Worm (Caenorhabditis elegans) whole organism, L3 larva: Measurements from ENCODE around the gene F20H11.1.
A peak's percentile ranks its signal among the peaks of the same experiment; 100 is the strongest.

Source experiments
- R02D3.7 ChIP-seq: fragments of 150-350 bp; optimal IDR thresholded peaks from 2 replicates; lab custom pipeline; 2014; ENCODE audit warnings: missing biosample characterization, missing genetic modification characterization
- ZK546.5 ChIP-seq: sonication (generic microtip); optimal IDR thresholded peaks from 2 replicates; lab custom pipeline; 2017; ENCODE audit warnings: missing biosample characterization, missing genetic modification characterization
- aly-2 ChIP-seq: fragments of 150-350 bp; optimal IDR thresholded peaks from 2 replicates; lab custom pipeline; 2014; ENCODE audit warnings: missing biosample characterization, missing genetic modification characterization
- ama-1 ChIP-seq: fragments of 150-350 bp; optimal IDR thresholded peaks from 2 replicates; lab custom pipeline; 2018
- ceh-16 ChIP-seq: sonication (generic microtip); optimal IDR thresholded peaks from 2 replicates; lab custom pipeline; 2017; ENCODE audit warnings: missing biosample characterization, missing genetic modification characterization
- ceh-28 ChIP-seq: fragments of 150-350 bp; optimal IDR thresholded peaks from 2 replicates; lab custom pipeline; 2014; ENCODE audit warnings: missing biosample characterization, missing genetic modification reagents, missing genetic modification characterization
- ceh-82 ChIP-seq: fragments of 150-350 bp; optimal IDR thresholded peaks from 2 replicates; lab custom pipeline; 2014; ENCODE audit warnings: missing biosample characterization, missing genetic modification characterization
- ceh-9 ChIP-seq: sonication (generic microtip); optimal IDR thresholded peaks from 2 replicates; lab custom pipeline; 2018; ENCODE audit warnings: missing biosample characterization, missing genetic modification characterization
- daf-12 ChIP-seq: fragments of 150-350 bp; optimal IDR thresholded peaks from 2 replicates; lab custom pipeline; 2014; ENCODE audit warnings: missing biosample characterization, missing genetic modification reagents, missing genetic modification characterization
- egl-27 ChIP-seq: sonication (generic microtip); optimal IDR thresholded peaks from 4 replicates; lab custom pipeline; 2017; ENCODE audit warnings: missing biosample characterization, missing genetic modification reagents, missing genetic modification characterization
- egl-5 ChIP-seq: fragments of 150-350 bp; optimal IDR thresholded peaks from 2 replicates; lab custom pipeline; 2017; ENCODE audit warnings: missing biosample characterization, missing genetic modification reagents, missing genetic modification characterization, inconsistent platforms
- elt-1 ChIP-seq: fragments of 150-350 bp; optimal IDR thresholded peaks from 2 replicates; lab custom pipeline; 2014; ENCODE audit warnings: missing biosample characterization, missing genetic modification characterization
- elt-2 ChIP-seq: sonication (generic microtip); optimal IDR thresholded peaks from 2 replicates; lab custom pipeline; 2016; ENCODE audit warnings: missing genetic modification reagents, mild to moderate bottlenecking, missing genetic modification characterization, missing compliant biosample characterization
- elt-3 ChIP-seq, 3 experiments: fragments of 150-350 bp in 1 of 3; sonication (generic microtip) in 2 of 3; optimal IDR thresholded peaks; 2 replicates in 2 of 3; 4 replicates in 1 of 3; lab custom pipeline; 2014 to 2017; ENCODE audit warnings: missing biosample characterization in 3 of 3, missing genetic modification characterization in 3 of 3
- eor-1 ChIP-seq, 2 experiments: fragments of 150-350 bp; optimal IDR thresholded peaks; 2 replicates each; lab custom pipeline; 2014 to 2018; ENCODE audit warnings: missing biosample characterization in 2 of 2, missing genetic modification characterization in 2 of 2
- fkh-10 ChIP-seq: sonication (generic microtip); optimal IDR thresholded peaks from 2 replicates; lab custom pipeline; 2017; ENCODE audit warnings: missing biosample characterization, missing genetic modification reagents, missing genetic modification characterization
- fkh-2 ChIP-seq: fragments of 150-350 bp; optimal IDR thresholded peaks from 2 replicates; lab custom pipeline; 2014; ENCODE audit warnings: missing biosample characterization, missing genetic modification reagents, missing genetic modification characterization
- fos-1 ChIP-seq: fragments of 150-350 bp; optimal IDR thresholded peaks from 2 replicates; lab custom pipeline; 2014; ENCODE audit warnings: missing biosample characterization, missing genetic modification characterization
- hmg-11 ChIP-seq: sonication (generic microtip); optimal IDR thresholded peaks from 2 replicates; lab custom pipeline; 2016; ENCODE audit warnings: missing genetic modification characterization, missing compliant biosample characterization
- jun-1 ChIP-seq: fragments of 150-350 bp; optimal IDR thresholded peaks from 2 replicates; lab custom pipeline; 2014; ENCODE audit warnings: missing biosample characterization, missing genetic modification reagents, missing genetic modification characterization
- lin-15B ChIP-seq: fragments of 150-350 bp; optimal IDR thresholded peaks from 2 replicates; lab custom pipeline; 2014; ENCODE audit warnings: missing biosample characterization, missing genetic modification characterization
- lin-39 ChIP-seq: fragments of 150-350 bp; optimal IDR thresholded peaks from 2 replicates; lab custom pipeline; 2018; ENCODE audit warnings: missing biosample characterization, missing genetic modification reagents, missing genetic modification characterization
- lsy-12 ChIP-seq: sonication (generic microtip); optimal IDR thresholded peaks from 2 replicates; lab custom pipeline; 2016; ENCODE audit warnings: mild to moderate bottlenecking, missing genetic modification characterization, missing compliant biosample characterization
- mdl-1 ChIP-seq: fragments of 150-350 bp; optimal IDR thresholded peaks from 2 replicates; lab custom pipeline; 2014; ENCODE audit warnings: missing biosample characterization, missing genetic modification characterization
- mml-1 ChIP-seq: fragments of 150-350 bp; sonication (generic microtip); optimal IDR thresholded peaks from 3 replicates; lab custom pipeline; 2014; ENCODE audit warnings: missing biosample characterization, missing genetic modification characterization
- nfya-1 ChIP-seq: sonication (generic microtip); optimal IDR thresholded peaks from 2 replicates; lab custom pipeline; 2017; ENCODE audit warnings: missing genetic modification characterization, mild to moderate bottlenecking, missing compliant biosample characterization, antibody characterized with exemption, moderate library complexity; ENCODE audit not compliant: insufficient read depth
- nhr-11 ChIP-seq: fragments of 150-350 bp; optimal IDR thresholded peaks from 2 replicates; lab custom pipeline; 2014; ENCODE audit warnings: missing biosample characterization, missing genetic modification characterization
- nhr-12 ChIP-seq: fragments of 150-350 bp; optimal IDR thresholded peaks from 2 replicates; lab custom pipeline; 2014; ENCODE audit warnings: missing biosample characterization, missing genetic modification characterization
- nhr-23 ChIP-seq: fragments of 150-350 bp; optimal IDR thresholded peaks from 2 replicates; lab custom pipeline; 2014; ENCODE audit warnings: missing biosample characterization, missing genetic modification reagents, missing genetic modification characterization
- nhr-237 ChIP-seq: fragments of 150-350 bp; optimal IDR thresholded peaks from 2 replicates; lab custom pipeline; 2014; ENCODE audit warnings: missing biosample characterization, missing genetic modification characterization
- nhr-25 ChIP-seq: sonication (generic microtip); optimal IDR thresholded peaks from 2 replicates; lab custom pipeline; 2017; ENCODE audit warnings: missing biosample characterization, missing genetic modification characterization
- nhr-28 ChIP-seq: fragments of 150-350 bp; optimal IDR thresholded peaks from 2 replicates; lab custom pipeline; 2014; ENCODE audit warnings: missing biosample characterization, missing genetic modification characterization
- nhr-43 ChIP-seq: sonication (generic microtip); optimal IDR thresholded peaks from 2 replicates; lab custom pipeline; 2016; ENCODE audit warnings: mild to moderate bottlenecking, missing genetic modification characterization, missing compliant biosample characterization; ENCODE audit not compliant: poor library complexity, severe bottlenecking
- nhr-67 ChIP-seq: fragments of 150-350 bp; optimal IDR thresholded peaks from 2 replicates; lab custom pipeline; 2014; ENCODE audit warnings: missing biosample characterization, missing genetic modification characterization
- nhr-76 ChIP-seq: fragments of 150-350 bp; sonication (generic microtip); optimal IDR thresholded peaks from 5 replicates; lab custom pipeline; 2014; ENCODE audit warnings: missing biosample characterization, missing genetic modification characterization
- nhr-77 ChIP-seq: fragments of 150-350 bp; optimal IDR thresholded peaks from 2 replicates; lab custom pipeline; 2014; ENCODE audit warnings: missing biosample characterization, missing genetic modification characterization
- pha-4 ChIP-seq: fragments of 150-350 bp; optimal IDR thresholded peaks from 2 replicates; lab custom pipeline; 2014; ENCODE audit warnings: missing biosample characterization, missing genetic modification reagents, missing genetic modification characterization
- pqm-1 ChIP-seq: fragments of 150-350 bp; optimal IDR thresholded peaks from 2 replicates; lab custom pipeline; 2017; ENCODE audit warnings: missing biosample characterization, missing genetic modification characterization, inconsistent platforms
- sea-2 ChIP-seq: fragments of 150-350 bp; sonication (generic microtip); optimal IDR thresholded peaks from 4 replicates; lab custom pipeline; 2014; ENCODE audit warnings: missing biosample characterization, missing genetic modification reagents, missing genetic modification characterization
- skn-1 ChIP-seq: fragments of 150-350 bp; optimal IDR thresholded peaks from 2 replicates; lab custom pipeline; 2014; ENCODE audit warnings: missing biosample characterization, missing genetic modification characterization
- snpc-4 ChIP-seq: fragments of 150-350 bp; optimal IDR thresholded peaks from 2 replicates; lab custom pipeline; 2014; ENCODE audit warnings: missing biosample characterization, missing genetic modification characterization
- tbx-2 ChIP-seq: sonication (generic microtip); optimal IDR thresholded peaks from 2 replicates; lab custom pipeline; 2016; ENCODE audit warnings: mild to moderate bottlenecking, missing genetic modification characterization, missing compliant biosample characterization
- unc-39 ChIP-seq: sonication (generic microtip); optimal IDR thresholded peaks from 4 replicates; lab custom pipeline; 2017; ENCODE audit warnings: missing biosample characterization, missing genetic modification characterization
- unc-62 ChIP-seq: fragments of 150-350 bp; sonication (generic microtip); optimal IDR thresholded peaks from 4 replicates; lab custom pipeline; 2014; ENCODE audit warnings: missing biosample characterization, missing genetic modification reagents, missing genetic modification characterization
- zag-1 ChIP-seq: fragments of 150-350 bp; optimal IDR thresholded peaks from 2 replicates; lab custom pipeline; 2014; ENCODE audit warnings: missing biosample characterization, missing genetic modification characterization
- ztf-11 ChIP-seq: fragments of 150-350 bp; optimal IDR thresholded peaks from 2 replicates; lab custom pipeline; 2014; ENCODE audit warnings: missing biosample characterization, missing genetic modification characterization
- ztf-4 ChIP-seq: fragments of 150-350 bp; optimal IDR thresholded peaks from 2 replicates; lab custom pipeline; 2014; ENCODE audit warnings: missing biosample characterization, missing genetic modification characterization

Gene F20H11.1

ce11 chrIII:6624872-6625271 is 32.9 kb upstream of the F20H11.1 start, which contains the start of gene copd-1:
copd-1 (minus strand) TSS chrIII:6624972.
- no peak for TF ChIP-seq mdl-1 (tag; lab: Kevin White, UChicago)
- TF ChIP-seq ZK546.5 (tag; lab: Kevin White, UChicago), result no peak
- TF ChIP-seq daf-12 (tag; lab: Kevin White, UChicago), result no peak
- no peak for TF ChIP-seq egl-5
- no peak for TF ChIP-seq nhr-11
- TF ChIP-seq nhr-12, result no peak
- no peak for TF ChIP-seq ceh-82 (tag; lab: Kevin White, UChicago)

- TF ChIP-seq fos-1 (no peak), nhr-76 (no peak), lin-39 (tag; lab: Kevin White, UChicago) (no peak), ZK546.5 (tag; lab: Kevin White, UChicago) (no peak), pqm-1 (tag; lab: Kevin White, UChicago) (no peak), zag-1 (tag; lab: Kevin White, UChicago) (no peak), jun-1 (tag; lab: Kevin White, UChicago) (no peak), daf-12 (tag; lab: Kevin White, UChicago) (no peak), elt-2 (tag; lab: Kevin White, UChicago) (no peak), ztf-11 (no peak), nhr-77 (tag; lab: Kevin White, UChicago) (no peak), elt-1 (no peak), nhr-28 (tag; lab: Kevin White, UChicago) (no peak), skn-1 (tag; lab: Kevin White, UChicago) (no peak), nhr-23 (tag; lab: Kevin White, UChicago) (no peak)
Measured at ce11 chrIII:6619952-6620351, 28.0 kb upstream of the F20H11.1 start, which contains the start of gene C13B9.2. C13B9.2 (plus strand) TSS chrIII:6620252.

- TF ChIP-seq nhr-67 (tag; lab: Kevin White, UChicago), result no peak
- TF ChIP-seq snpc-4 (tag; lab: Kevin White, UChicago), result no peak
- TF ChIP-seq nhr-25 (tag; lab: Kevin White, UChicago), result no peak
- TF ChIP-seq nhr-77 (tag; lab: Kevin White, UChicago), result no peak
- no peak for TF ChIP-seq nhr-76
- TF ChIP-seq pqm-1 (tag; lab: Kevin White, UChicago), result no peak
- no peak for TF ChIP-seq fkh-2 (tag; lab: Kevin White, UChicago)
- TF ChIP-seq R02D3.7, result peak; percentile 17
- peak; percentile 21 for TF ChIP-seq hmg-11 (tag; lab: Kevin White, UChicago)
- TF ChIP-seq sea-2 (GFP tag; lab: Kevin White, UChicago), result no peak
- TF ChIP-seq nhr-43 (tag; lab: Kevin White, UChicago), result no peak
- no peak for TF ChIP-seq zag-1 (tag; lab: Kevin White, UChicago)
- no peak for TF ChIP-seq ztf-11
- TF ChIP-seq elt-3 (tag; optimal IDR thresholded peaks at IDR 0.05; lab: Kevin White, UChicago), result no peak
- no peak for TF ChIP-seq tbx-2 (tag; lab: Kevin White, UChicago)
- no peak for TF ChIP-seq unc-62
- TF ChIP-seq ztf-4, result no peak
- no peak for TF ChIP-seq fkh-10
- TF ChIP-seq elt-2 (tag; lab: Kevin White, UChicago), result peak; percentile 14
- no peak for TF ChIP-seq nhr-12
- no peak for TF ChIP-seq nhr-237 (tag; lab: Kevin White, UChicago)
- TF ChIP-seq daf-12 (tag; lab: Kevin White, UChicago), result no peak
- no peak for TF ChIP-seq aly-2 (tag; lab: Kevin White, UChicago)
- TF ChIP-seq lin-15B (tag; lab: Kevin White, UChicago), result peak; percentile 71
- TF ChIP-seq egl-5, result peak; percentile 52
- TF ChIP-seq lsy-12 (tag; lab: Kevin White, UChicago), result no peak
- no peak for TF ChIP-seq nhr-11
- TF ChIP-seq fos-1, result no peak
- peak; percentile 66 for TF ChIP-seq lin-39 (tag; lab: Kevin White, UChicago)
- TF ChIP-seq ZK546.5 (tag; lab: Kevin White, UChicago), result no peak
- TF ChIP-seq ceh-28, result no peak
- TF ChIP-seq egl-27 (tag; lab: Kevin White, UChicago), result no peak
- peak; percentile 27 for TF ChIP-seq nhr-23 (tag; lab: Kevin White, UChicago)
- no peak for TF ChIP-seq unc-39 (tag; lab: Kevin White, UChicago)
- no peak for TF ChIP-seq jun-1 (tag; lab: Kevin White, UChicago)
- TF ChIP-seq nhr-28 (tag; lab: Kevin White, UChicago), result no peak
- TF ChIP-seq ceh-82 (tag; lab: Kevin White, UChicago), result no peak
- no peak for TF ChIP-seq elt-1
- peak; percentile 71 for TF ChIP-seq pha-4 (tag; lab: Kevin White, UChicago)
- TF ChIP-seq ceh-16 (tag; lab: Kevin White, UChicago), result no peak
- no peak for TF ChIP-seq ceh-9
- TF ChIP-seq skn-1 (tag; lab: Kevin White, UChicago), result no peak
- no peak for TF ChIP-seq ama-1 (lab: Kevin White, UChicago)
- TF ChIP-seq eor-1 (tag; optimal IDR thresholded peaks at IDR 0.05; lab: Kevin White, UChicago), result no peak
- peak; percentile 49 for TF ChIP-seq nfya-1
- no peak for TF ChIP-seq mml-1 (tag; lab: Kevin White, UChicago)
- no peak for TF ChIP-seq mdl-1 (tag; lab: Kevin White, UChicago)
Measured at ce11 chrIII:6615064-6615463, 23.1 kb upstream of the F20H11.1 start, which contains the start of gene cmtr-2. cmtr-2 (plus strand) TSS chrIII:6615414.
